Worm (Caenorhabditis elegans): ENCODE data around the gene C45G9.10.

- TF ChIP-seq pat-9 (tag; optimal IDR thresholded peaks at IDR 0.05) (no peak), pax-1 (tag; optimal IDR thresholded peaks at IDR 0.05) (no peak), ceh-24 (tag; optimal IDR thresholded peaks at IDR 0.05) (no peak), gmeb-2 (tag; optimal IDR thresholded peaks at IDR 0.05) (no peak), odd-2 (tag; optimal IDR thresholded peaks at IDR 0.05) (no peak), sox-2 (GFP tag; IDR thresholded peaks at IDR 0.05) (no peak), unc-3 (GFP tag; conservative IDR thresholded peaks at IDR 0.05) (no peak), unc-3 (tag; optimal IDR thresholded peaks at IDR 0.05) (no peak), sox-4 (tag; optimal IDR thresholded peaks at IDR 0.05) (no peak), unc-86 (tag; optimal IDR thresholded peaks at IDR 0.05) (no peak), tbx-7 (tag; optimal IDR thresholded peaks at IDR 0.05) (no peak), ceh-45 (GFP tag; IDR thresholded peaks at IDR 0.05) (no peak), pag-3 (tag; optimal IDR thresholded peaks at IDR 0.05; ENCODE audit: borderline replicate concordance) (no peak), lin-11 (tag; optimal IDR thresholded peaks at IDR 0.05) (no peak), ama-1 (optimal IDR thresholded peaks at IDR 0.05) (no peak)
Measured at ce11 chrIII:5109401-5109800, 47.7 kb upstream of the C45G9.10 start, which contains the start of gene sax-2.

Measured in whole organism, late embryonic.